Worm (Caenorhabditis elegans) whole organism, L4 larva: ENCODE measurements around the gene F07C6.2.

Source experiments
- D1046.2 ChIP-seq: fragments of 200-800 bp; sonication (Bioruptor generic); IDR thresholded peaks from 2 replicates; pipeline ENCODE4 v1.3.6; 2022; ENCODE audit warnings: missing genetic modification characterization, missing compliant biosample characterization
- F26F4.8 ChIP-seq: fragments of 200-800 bp; sonication (Bioruptor generic); conservative IDR thresholded peaks from 2 replicates; pipeline ENCODE4 v1.3.6; 2022; ENCODE audit warnings: missing genetic modification characterization, missing compliant biosample characterization
- F44E2.7 ChIP-seq: fragments of 200-800 bp; sonication (Bioruptor generic); IDR thresholded peaks from 2 replicates; pipeline ENCODE4 v2.1.2; 2022; ENCODE audit warnings: missing genetic modification characterization, missing compliant biosample characterization
- R02D3.7 ChIP-seq: fragments of 150-350 bp; sonication (generic microtip); optimal IDR thresholded peaks from 3 replicates; lab custom pipeline; 2014; ENCODE audit warnings: missing biosample characterization, missing genetic modification characterization
- T20F7.1 ChIP-seq: fragments of 200-800 bp; sonication (Bioruptor generic); optimal IDR thresholded peaks from 2 replicates; lab custom pipeline; 2018; ENCODE audit warnings: mild to moderate bottlenecking, missing genetic modification characterization, missing compliant biosample characterization
- T26A8.4 ChIP-seq: fragments of 200-800 bp; sonication (Bioruptor generic); IDR thresholded peaks from 2 replicates; pipeline ENCODE4 v1.3.6; 2022; ENCODE audit warnings: missing genetic modification characterization, missing compliant biosample characterization
- ZK337.2 ChIP-seq: fragments of 200-800 bp; sonication (Bioruptor generic); IDR thresholded peaks from 2 replicates; pipeline ENCODE4 v1.3.6; 2022; ENCODE audit warnings: missing genetic modification reagents, missing genetic modification characterization, missing compliant biosample characterization
- aha-1 ChIP-seq: fragments of 150-350 bp; peaks from one replicate; lab custom pipeline; 2014; ENCODE audit warnings: missing biosample characterization, missing genetic modification characterization
- aly-2 ChIP-seq: sonication (generic microtip); optimal IDR thresholded peaks from 2 replicates; lab custom pipeline; 2018; ENCODE audit warnings: missing biosample characterization, missing genetic modification characterization
- ama-1 ChIP-seq: fragments of 150-350 bp; optimal IDR thresholded peaks from 2 replicates; lab custom pipeline; 2014; ENCODE audit warnings: inconsistent platforms, mixed read lengths
- arid-1 ChIP-seq: fragments of 200-800 bp; sonication (Bioruptor generic); conservative IDR thresholded peaks from 2 replicates; pipeline ENCODE4 v1.3.6; 2022; ENCODE audit warnings: missing genetic modification reagents, missing genetic modification characterization, missing compliant biosample characterization
- attf-4 ChIP-seq: sonication (generic microtip); optimal IDR thresholded peaks from 3 replicates; lab custom pipeline; 2017; ENCODE audit warnings: missing biosample characterization, missing genetic modification characterization
- ceh-20 ChIP-seq: fragments of 200-800 bp; sonication (Bioruptor generic); IDR thresholded peaks from 2 replicates; pipeline ENCODE4 v1.3.6; 2022; ENCODE audit warnings: missing genetic modification reagents, missing genetic modification characterization, missing compliant biosample characterization
- ceh-32 ChIP-seq: sonication (generic microtip); optimal IDR thresholded peaks from 2 replicates; lab custom pipeline; 2016; ENCODE audit warnings: mild to moderate bottlenecking, missing genetic modification characterization, missing compliant biosample characterization; ENCODE audit not compliant: poor library complexity
- ceh-44 ChIP-seq: fragments of 200-800 bp; sonication (Bioruptor generic); IDR thresholded peaks from 2 replicates; pipeline ENCODE4 v1.3.6; 2022; ENCODE audit warnings: missing genetic modification reagents, missing genetic modification characterization, missing compliant biosample characterization
- ceh-82 ChIP-seq: sonication (generic microtip); optimal IDR thresholded peaks from 2 replicates; lab custom pipeline; 2017; ENCODE audit warnings: missing biosample characterization, missing genetic modification characterization
- ces-1 ChIP-seq: fragments of 150-350 bp; sonication (generic microtip); optimal IDR thresholded peaks from 4 replicates; lab custom pipeline; 2014; ENCODE audit warnings: missing biosample characterization, missing genetic modification reagents, missing genetic modification characterization
- cey-2 ChIP-seq: sonication (generic microtip); optimal IDR thresholded peaks from 3 replicates; lab custom pipeline; 2017; ENCODE audit warnings: missing genetic modification characterization, mild to moderate bottlenecking, missing compliant biosample characterization, antibody characterized with exemption, borderline replicate concordance; ENCODE audit not compliant: insufficient read depth
- ctbp-1 ChIP-seq: fragments of 200-800 bp; sonication (Bioruptor generic); IDR thresholded peaks from 2 replicates; pipeline ENCODE4 v1.3.6; 2022; ENCODE audit warnings: missing genetic modification reagents, missing genetic modification characterization, missing compliant biosample characterization
- daf-19 ChIP-seq: fragments of 200-800 bp; sonication (Bioruptor generic); conservative IDR thresholded peaks from 2 replicates; pipeline ENCODE4 v1.3.6; 2022; ENCODE audit warnings: missing genetic modification characterization, missing compliant biosample characterization
- dmd-8 ChIP-seq: fragments of 200-800 bp; sonication (Bioruptor generic); IDR thresholded peaks from 2 replicates; pipeline ENCODE4 v1.3.6; 2022; ENCODE audit warnings: missing genetic modification characterization, missing compliant biosample characterization
- dmd-9 ChIP-seq: fragments of 200-800 bp; sonication (Bioruptor generic); IDR thresholded peaks from 2 replicates; pipeline ENCODE4 v1.3.6; 2022; ENCODE audit warnings: missing genetic modification reagents, missing genetic modification characterization, missing compliant biosample characterization
- duxl-1 ChIP-seq: sonication (generic microtip); optimal IDR thresholded peaks from 2 replicates; lab custom pipeline; 2016; ENCODE audit warnings: mild to moderate bottlenecking, missing genetic modification characterization, moderate library complexity, missing compliant biosample characterization; ENCODE audit not compliant: poor library complexity
- dve-1 ChIP-seq: sonication (generic microtip); optimal IDR thresholded peaks from 2 replicates; lab custom pipeline; 2017; ENCODE audit warnings: antibody characterized with exemption, mild to moderate bottlenecking, missing genetic modification characterization, missing compliant biosample characterization; ENCODE audit not compliant: insufficient read depth
- egl-27 ChIP-seq: sonication (generic microtip); optimal IDR thresholded peaks from 3 replicates; lab custom pipeline; 2017; ENCODE audit warnings: missing biosample characterization, missing genetic modification reagents, missing genetic modification characterization
- fkh-10 ChIP-seq: fragments of 150-350 bp; optimal IDR thresholded peaks from 2 replicates; lab custom pipeline; 2014; ENCODE audit warnings: missing biosample characterization, missing genetic modification reagents, missing genetic modification characterization
- fos-1 ChIP-seq: fragments of 150-350 bp; optimal IDR thresholded peaks from 2 replicates; lab custom pipeline; 2014; ENCODE audit warnings: missing biosample characterization, missing genetic modification characterization
- hif-1 ChIP-seq, 2 experiments: sonication (generic microtip); optimal IDR thresholded peaks; 2 replicates each; lab custom pipeline; 2016 to 2017; ENCODE audit warnings: missing compliant biosample characterization in 2 of 2, missing genetic modification characterization in 2 of 2, missing genetic modification reagents in 2 of 2, missing genotype in 2 of 2, mild to moderate bottlenecking in 1 of 2
- jun-1 ChIP-seq: fragments of 150-350 bp; optimal IDR thresholded peaks from 2 replicates; lab custom pipeline; 2014; ENCODE audit warnings: missing biosample characterization, missing genetic modification reagents, missing genetic modification characterization
- lin-29 ChIP-seq: fragments of 200-800 bp; sonication (Bioruptor generic); IDR thresholded peaks from 2 replicates; pipeline ENCODE4 v1.3.6; 2022; ENCODE audit warnings: missing genetic modification reagents, missing genetic modification characterization, missing compliant biosample characterization
- lin-38 ChIP-seq: fragments of 200-800 bp; sonication (Bioruptor generic); IDR thresholded peaks from 2 replicates; pipeline ENCODE4 v1.3.6; 2022; ENCODE audit warnings: missing genetic modification reagents, missing genetic modification characterization, missing compliant biosample characterization
- lin-39 ChIP-seq: fragments of 150-350 bp; optimal IDR thresholded peaks from 2 replicates; lab custom pipeline; 2014; ENCODE audit warnings: missing biosample characterization, missing genetic modification reagents, missing genetic modification characterization
- madf-9 ChIP-seq: fragments of 200-800 bp; sonication (Bioruptor generic); conservative IDR thresholded peaks from 2 replicates; pipeline ENCODE4 v1.3.6; 2022; ENCODE audit warnings: missing genetic modification reagents, missing genetic modification characterization, missing compliant biosample characterization
- mdl-1 ChIP-seq, 2 experiments: fragments of 150-350 bp in 1 of 2; sonication (generic microtip) in 1 of 2; optimal IDR thresholded peaks; 2 replicates each; lab custom pipeline; 2014 to 2017; ENCODE audit warnings: missing biosample characterization in 2 of 2, missing genetic modification characterization in 2 of 2
- mep-1 ChIP-seq: fragments of 150-350 bp; sonication (generic microtip); optimal IDR thresholded peaks from 3 replicates; lab custom pipeline; 2014; ENCODE audit warnings: missing biosample characterization, missing genetic modification characterization
- mxl-2 ChIP-seq: fragments of 200-800 bp; sonication (Bioruptor generic); conservative IDR thresholded peaks from 2 replicates; pipeline ENCODE4 v1.3.6; 2022; ENCODE audit warnings: missing genetic modification reagents, missing genetic modification characterization, missing compliant biosample characterization
- mxl-3 ChIP-seq: fragments of 200-800 bp; sonication (Bioruptor generic); optimal IDR thresholded peaks from 2 replicates; lab custom pipeline; 2018; ENCODE audit warnings: mild to moderate bottlenecking, missing genetic modification characterization, missing compliant biosample characterization
- nhr-11 ChIP-seq: fragments of 150-350 bp; optimal IDR thresholded peaks from 2 replicates; lab custom pipeline; 2014; ENCODE audit warnings: missing biosample characterization, missing genetic modification characterization
- nhr-237 ChIP-seq: sonication (generic microtip); optimal IDR thresholded peaks from 2 replicates; lab custom pipeline; 2017; ENCODE audit warnings: missing biosample characterization, missing genetic modification characterization
- nhr-28 ChIP-seq: fragments of 150-350 bp; optimal IDR thresholded peaks from 2 replicates; lab custom pipeline; 2014; ENCODE audit warnings: missing biosample characterization, missing genetic modification characterization
- nhr-42 ChIP-seq: fragments of 200-800 bp; sonication (Bioruptor generic); IDR thresholded peaks from 2 replicates; pipeline ENCODE4 v1.3.6; 2022; ENCODE audit warnings: missing genetic modification characterization, missing compliant biosample characterization
- nhr-48 ChIP-seq: sonication (generic microtip); optimal IDR thresholded peaks from 2 replicates; lab custom pipeline; 2016; ENCODE audit warnings: mild to moderate bottlenecking, missing genetic modification characterization, missing compliant biosample characterization
- nhr-6 ChIP-seq: fragments of 150-350 bp; optimal IDR thresholded peaks from 2 replicates; lab custom pipeline; 2014; ENCODE audit warnings: missing biosample characterization, missing genetic modification characterization
- pha-4 ChIP-seq, 2 experiments: fragments of 150-350 bp in 1 of 2; fragments of 200-800 bp in 1 of 2; sonication (Bioruptor generic) in 1 of 2; IDR thresholded peaks in 1 of 2; optimal IDR thresholded peaks in 1 of 2; 2 replicates each; pipeline versions ENCODE4 v1.3.6 to Lab custom; 2014 to 2022; ENCODE audit warnings: missing genetic modification characterization in 2 of 2, missing genetic modification reagents in 2 of 2, missing biosample characterization in 1 of 2, missing compliant biosample characterization in 1 of 2
- pqm-1 ChIP-seq: sonication (generic microtip); optimal IDR thresholded peaks from 2 replicates; lab custom pipeline; 2017; ENCODE audit warnings: missing biosample characterization, missing genetic modification characterization
- saeg-2 ChIP-seq: fragments of 200-800 bp; sonication (Bioruptor generic); IDR thresholded peaks from 2 replicates; pipeline ENCODE4 v1.3.6; 2022; ENCODE audit warnings: missing genetic modification reagents, missing genetic modification characterization, missing compliant biosample characterization
- tag-97 ChIP-seq: fragments of 200-800 bp; sonication (Bioruptor generic); IDR thresholded peaks from 2 replicates; pipeline ENCODE4 v1.3.6; 2022; ENCODE audit warnings: missing genetic modification characterization, missing compliant biosample characterization
- unc-130 ChIP-seq: sonication (generic microtip); optimal IDR thresholded peaks from 2 replicates; lab custom pipeline; 2016; ENCODE audit warnings: missing genetic modification reagents, missing genetic modification characterization, missing compliant biosample characterization
- unc-39 ChIP-seq: sonication (generic microtip); optimal IDR thresholded peaks from 2 replicates; lab custom pipeline; 2017; ENCODE audit warnings: missing biosample characterization, missing genetic modification characterization
- unc-62 ChIP-seq, 3 experiments: fragments of 150-350 bp in 1 of 3; sonication (generic microtip); optimal IDR thresholded peaks in 2 of 3; peaks in 1 of 3; 1 replicate in 1 of 3; 2 replicates in 2 of 3; lab custom pipeline; 2014 to 2017; ENCODE audit warnings: missing biosample characterization in 3 of 3, missing genetic modification characterization in 3 of 3, missing genetic modification reagents in 3 of 3, missing genotype in 1 of 3
- zfp-2 ChIP-seq: sonication (generic microtip); optimal IDR thresholded peaks from 2 replicates; lab custom pipeline; 2016; ENCODE audit warnings: mild to moderate bottlenecking, missing genetic modification characterization, missing compliant biosample characterization

The F07C6.2 gene

DNA sequence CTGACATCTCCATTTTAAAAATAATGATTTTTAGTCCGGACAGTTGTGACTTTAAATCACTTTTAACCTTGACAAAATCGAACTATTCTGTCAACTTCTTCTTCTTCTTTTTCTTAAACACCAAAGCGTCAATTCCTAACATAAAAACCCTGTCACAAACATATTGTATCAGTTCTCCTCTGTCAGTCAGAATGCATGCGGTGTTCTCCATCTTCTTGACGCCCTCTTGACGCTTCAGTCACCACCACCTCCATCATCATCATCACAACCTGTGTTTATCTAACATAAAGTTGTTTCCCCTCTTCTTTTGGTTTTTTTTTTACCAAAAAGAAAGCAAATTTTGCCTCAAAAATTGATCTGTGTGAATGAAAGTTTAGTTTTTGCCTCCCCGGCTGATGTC, 44.4 kb downstream of the F07C6.2 start (continued):
- TF ChIP-seq madf-9 (GFP tag; lab: Robert Waterston, UW) (no peak), hif-1 (tag; optimal IDR thresholded peaks at IDR 0.05; lab: Kevin White, UChicago) (no peak), R02D3.7 (tag; lab: Kevin White, UChicago) (no peak), tag-97 (GFP tag; lab: Robert Waterston, UW) (no peak), nhr-6 (peak; percentile 2), ctbp-1 (GFP tag; lab: Robert Waterston, UW) (no peak), ceh-44 (GFP tag; lab: Robert Waterston, UW) (no peak), aly-2 (tag; lab: Kevin White, UChicago) (no peak), ceh-32 (tag; lab: Kevin White, UChicago) (no peak), ceh-82 (tag; lab: Kevin White, UChicago) (no peak), egl-27 (no peak), arid-1 (GFP tag; lab: Robert Waterston, UW) (no peak), fos-1 (tag; lab: Kevin White, UChicago) (no peak), unc-39 (tag; lab: Kevin White, UChicago) (no peak), ceh-20 (0 out of 2 replicates have a peak, but pooled peaks have one; percentile 11), unc-130 (GFP tag; lab: Kevin White, UChicago) (no peak), nhr-48 (peak; percentile 29), pqm-1 (tag; lab: Kevin White, UChicago) (no peak), aha-1 (peak; percentile 81), lin-38 (GFP tag; lab: Robert Waterston, UW) (no peak), ama-1 (lab: Kevin White, UChicago) (no peak), jun-1 (tag; lab: Kevin White, UChicago) (no peak), lin-39 (tag; lab: Kevin White, UChicago) (no peak), mdl-1 (tag; optimal IDR thresholded peaks at IDR 0.05; lab: Kevin White, UChicago) (no peak), nhr-28 (tag; lab: Kevin White, UChicago) (no peak), F44E2.7 (GFP tag; lab: Robert Waterston, UW) (no peak), dmd-9 (GFP tag; lab: Robert Waterston, UW) (no peak), nhr-42 (no peak), attf-4 (tag; lab: Kevin White, UChicago) (no peak), duxl-1 (no peak), mxl-3 (GFP tag; lab: Kevin White, UChicago) (no peak), fkh-10 (GFP tag; lab: Kevin White, UChicago) (no peak), lin-29 (GFP tag; lab: Robert Waterston, UW) (no peak), ces-1 (no peak), ZK337.2 (GFP tag; lab: Robert Waterston, UW) (no peak), daf-19 (GFP tag; lab: Robert Waterston, UW) (no peak), nhr-11 (no peak), mep-1 (tag; lab: Kevin White, UChicago) (no peak), saeg-2 (GFP tag; lab: Robert Waterston, UW) (no peak), F26F4.8 (GFP tag; lab: Robert Waterston, UW) (no peak), dmd-8 (GFP tag; lab: Robert Waterston, UW) (no peak), dve-1 (peak; percentile 56), D1046.2 (GFP tag; lab: Robert Waterston, UW) (no peak), mxl-2 (GFP tag; lab: Robert Waterston, UW) (no peak), cey-2 (tag; lab: Kevin White, UChicago) (no peak), nhr-237 (no peak), T20F7.1 (GFP tag; lab: Kevin White, UChicago) (no peak), pha-4 (GFP tag; IDR thresholded peaks at IDR 0.05; lab: Robert Waterston, UW) (peak; percentile 49; the same call in 1 of the 2 replicates), pha-4 (tag; optimal IDR thresholded peaks at IDR 0.05; lab: Kevin White, UChicago) (no peak), unc-62 (GFP tag; optimal IDR thresholded peaks at IDR 0.05 in 1 of 2; lab: Kevin White, UChicago) (no peak), unc-62 (tag; optimal IDR thresholded peaks at IDR 0.05; lab: Kevin White, UChicago) (no peak), zfp-2 (no peak), T26A8.4 (GFP tag; lab: Robert Waterston, UW) (no peak)
